Worm (Caenorhabditis elegans) whole organism, early embryonic: ENCODE results near the gene C50A2.3.

Source experiments
- B0310.2 ChIP-seq: sonication (generic microtip); optimal IDR thresholded peaks from 2 replicates; lab custom pipeline; 2016; ENCODE audit warnings: mild to moderate bottlenecking, missing genetic modification characterization, missing compliant biosample characterization
- ets-7 ChIP-seq: sonication (generic microtip); optimal IDR thresholded peaks from 2 replicates; lab custom pipeline; 2016; ENCODE audit warnings: missing genotype, missing genetic modification characterization, missing compliant biosample characterization
- flt-1 ChIP-seq: fragments of 200-800 bp; sonication (Bioruptor generic); IDR thresholded peaks from 2 replicates; pipeline ENCODE4 v1.3.6; 2022; ENCODE audit warnings: missing genetic modification characterization, missing compliant biosample characterization

ce11 chrIV:1096154-1096553 lies 61.7 kb downstream of the C50A2.3 start:
- no peak for TF ChIP-seq flt-1 (GFP tag; lab: Robert Waterston, UW)
- TF ChIP-seq ets-7 (tag; lab: Kevin White, UChicago) = no peak
- no peak for TF ChIP-seq B0310.2 (tag; lab: Kevin White, UChicago)
